Fruit fly (Drosophila melanogaster): ENCODE data around the gene CG32461.

Gene CG32461

dm6 chr3L:22909914-22910541 lies 45.1 kb downstream of the CG32461 start, which contains the start of gene CG12768 (continued):
- TF ChIP-seq sens-2 (GFP tag; IDR thresholded peaks at IDR 0.05) (no peak), tin (GFP tag; optimal IDR thresholded peaks at IDR 0.05) (no peak), Six4 (GFP tag; optimal IDR thresholded peaks at IDR 0.05) (no peak), CG14710 (tag; optimal IDR thresholded peaks at IDR 0.05) (peak; percentile 25), ERR (GFP tag; optimal IDR thresholded peaks at IDR 0.05) (no peak), CG5245 (GFP tag; optimal IDR thresholded peaks at IDR 0.05) (no peak), al (GFP tag; IDR thresholded peaks at IDR 0.05) (no peak), CG2129 (GFP tag; IDR thresholded peaks at IDR 0.05; ENCODE audit: partially characterized antibody) (no peak), Trl (optimal IDR thresholded peaks at IDR 0.05) (peak; percentile 69 to 81), Trl (GFP tag; optimal IDR thresholded peaks at IDR 0.05) (no peak), CG17829 (tag; optimal IDR thresholded peaks at IDR 0.05) (no peak), Gug (GFP tag; IDR thresholded peaks at IDR 0.05) (no peak), CG12769 (tag; optimal IDR thresholded peaks at IDR 0.05) (no peak), scrt (GFP tag; optimal IDR thresholded peaks at IDR 0.05) (no peak), gsb-n (tag; optimal IDR thresholded peaks at IDR 0.05) (peak; percentile 17), gem (tag; optimal IDR thresholded peaks at IDR 0.05) (peak; percentile 61), CG6854 (GFP tag; optimal IDR thresholded peaks at IDR 0.05) (peak; percentile 16), CG10209 (GFP tag; optimal IDR thresholded peaks at IDR 0.05) (peak; percentile 51), ranshi (GFP tag; IDR thresholded peaks at IDR 0.05) (no peak), HLH54F (GFP tag; optimal IDR thresholded peaks at IDR 0.05) (no peak), MESR4 (GFP tag; optimal IDR thresholded peaks at IDR 0.05) (no peak), Doc3 (GFP tag; IDR thresholded peaks at IDR 0.05; ENCODE audit: partially characterized antibody) (no peak), lbe (GFP tag; optimal IDR thresholded peaks at IDR 0.05) (no peak), Asciz (GFP tag; optimal IDR thresholded peaks at IDR 0.05) (peak; percentile 36), Nf-YA (GFP tag; IDR thresholded peaks at IDR 0.05) (no peak), Med (GFP tag) (no peak), CG2678 (tag; optimal IDR thresholded peaks at IDR 0.05) (no peak), lab (GFP tag; optimal IDR thresholded peaks at IDR 0.05) (peak; percentile 13), shn (GFP tag; optimal IDR thresholded peaks at IDR 0.05) (no peak), ken (GFP tag; IDR thresholded peaks at IDR 0.05) (no peak), CG12236 (GFP tag; optimal IDR thresholded peaks at IDR 0.05) (no peak), Sin3A (optimal IDR thresholded peaks at IDR 0.05) (no peak), CG17361 (GFP tag; IDR thresholded peaks at IDR 0.05) (peak; percentile 71; the same call in 2 of the 3 replicates), disco-r (GFP tag; optimal IDR thresholded peaks at IDR 0.05) (no peak), CG1792 (GFP tag; optimal IDR thresholded peaks at IDR 0.05) (no peak), mirr (GFP tag; optimal IDR thresholded peaks at IDR 0.05) (no peak), YL-1 (GFP tag; optimal IDR thresholded peaks at IDR 0.05) (no peak), lola (GFP tag; optimal IDR thresholded peaks at IDR 0.05) (peak in 1 of 3 experiments; percentile 52), CG8478 (optimal IDR thresholded peaks at IDR 0.05) (no peak), HLH4C (GFP tag; IDR thresholded peaks at IDR 0.05; ENCODE audit: partially characterized antibody) (no peak), CTCF (GFP tag; optimal IDR thresholded peaks at IDR 0.05) (no peak), Oaz (GFP tag; IDR thresholded peaks at IDR 0.05) (no peak), nmo (GFP tag; optimal IDR thresholded peaks at IDR 0.05) (peak; percentile 33), kay (GFP tag; optimal IDR thresholded peaks at IDR 0.05) (no peak), CG14667 (GFP tag; IDR thresholded peaks at IDR 0.05) (no peak), ewg (GFP tag; optimal IDR thresholded peaks at IDR 0.05) (no peak), row (GFP tag; IDR thresholded peaks at IDR 0.05) (0 out of 3 replicates have a peak, but pooled peaks have one; percentile 31), dysf (GFP tag; IDR thresholded peaks at IDR 0.05) (0 out of 3 replicates have a peak, but pooled peaks have one; percentile 24), wdn (GFP tag; IDR thresholded peaks at IDR 0.05) (no peak), CG18476 (GFP tag; optimal IDR thresholded peaks at IDR 0.05) (no peak), CG15601 (tag; optimal IDR thresholded peaks at IDR 0.05) (peak; percentile 8), CG9932 (GFP tag; IDR thresholded peaks at IDR 0.05) (no peak)

Data from whole organism, embryonic.